Worm (Caenorhabditis elegans) whole organism, early embryonic: ENCODE results near the gene Y119D3B.14.

Experiments
- B0310.2 ChIP-seq: sonication (generic microtip); optimal IDR thresholded peaks from 2 replicates; lab custom pipeline; 2016; ENCODE audit warnings: mild to moderate bottlenecking, missing genetic modification characterization, missing compliant biosample characterization
- F13C5.2 ChIP-seq: sonication (generic microtip); optimal IDR thresholded peaks from 2 replicates; lab custom pipeline; 2017; ENCODE audit warnings: mild to moderate bottlenecking, missing genetic modification characterization, inconsistent platforms, missing compliant biosample characterization
- aly-1 ChIP-seq: sonication (generic microtip); optimal IDR thresholded peaks from 2 replicates; lab custom pipeline; 2016; ENCODE audit warnings: missing genetic modification characterization, missing compliant biosample characterization
- ama-1 ChIP-seq: fragments of 150-350 bp; optimal IDR thresholded peaks from 2 replicates; lab custom pipeline; 2014
- ceh-36 ChIP-seq: sonication (generic microtip); optimal IDR thresholded peaks from 2 replicates; lab custom pipeline; 2016; ENCODE audit warnings: missing genetic modification characterization, inconsistent platforms, missing compliant biosample characterization
- hnd-1 ChIP-seq: sonication (generic microtip); optimal IDR thresholded peaks from 2 replicates; lab custom pipeline; 2016; ENCODE audit warnings: missing genetic modification characterization, missing compliant biosample characterization
- sea-1 ChIP-seq: fragments of 200-800 bp; sonication (Bioruptor generic); conservative IDR thresholded peaks from 2 replicates; pipeline ENCODE4 v1.3.6; 2022; ENCODE audit warnings: missing genetic modification characterization, missing compliant biosample characterization
- tbx-11 ChIP-seq: fragments of 200-800 bp; sonication (Bioruptor generic); IDR thresholded peaks from 2 replicates; pipeline ENCODE4 v1.3.6; 2022; ENCODE audit warnings: missing genetic modification characterization, missing compliant biosample characterization

DNA sequence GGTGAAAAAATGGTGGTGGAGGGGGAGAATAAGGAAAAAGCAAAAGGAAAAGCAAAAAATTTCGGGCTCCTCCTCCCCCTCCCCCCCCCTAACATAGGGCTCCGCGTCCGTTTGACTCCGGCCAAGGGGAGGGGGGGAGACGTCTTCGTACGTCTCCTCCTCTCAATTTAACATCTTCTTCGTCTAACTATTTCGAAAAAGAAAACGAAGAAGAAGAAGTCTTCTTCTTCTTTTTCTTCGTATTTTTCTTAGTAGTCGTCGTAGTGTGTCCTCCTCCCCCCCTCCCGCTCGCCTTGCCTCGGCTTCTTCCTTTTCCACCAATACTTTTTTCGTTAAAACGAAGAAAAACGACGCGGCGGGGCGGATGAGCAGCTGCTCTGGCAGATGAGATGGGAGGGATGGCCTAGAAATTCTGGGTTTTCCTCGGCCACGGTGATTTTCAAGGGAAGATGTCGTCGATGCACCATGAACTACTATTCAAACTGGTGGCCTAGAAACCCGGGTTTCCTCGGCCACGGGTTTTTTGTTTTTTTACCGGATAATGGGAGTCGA, 56.7 kb downstream of the Y119D3B.14 start:
- TF ChIP-seq tbx-11 (GFP tag; lab: Robert Waterston, UW) (no peak), aly-1 (tag; lab: Kevin White, UChicago) (no peak), F13C5.2 (tag; lab: Kevin White, UChicago) (no peak), ama-1 (lab: Kevin White, UChicago) (no peak), B0310.2 (tag; lab: Kevin White, UChicago) (no peak), hnd-1 (no peak), ceh-36 (tag; lab: Kevin White, UChicago) (no peak), sea-1 (GFP tag; lab: Robert Waterston, UW) (no peak)
